Fruit fly (Drosophila melanogaster) whole organism, embryonic: ENCODE results near the gene Pph13.

Source experiments
- Ada2b ChIP-seq: fragments of 200-800 bp; sonication (Bioruptor generic); IDR thresholded peaks from 2 replicates; pipeline ENCODE4 v1.3.6; 2022; ENCODE audit warnings: missing biosample characterization, missing genetic modification characterization
- Bteb2 ChIP-seq: fragments of 200-800 bp; sonication (Bioruptor generic); optimal IDR thresholded peaks from 2 replicates; lab custom pipeline; 2016; ENCODE audit warnings: missing biosample characterization, missing genetic modification characterization
- CG10565 ChIP-seq: fragments of 200-800 bp; sonication (Bioruptor generic); optimal IDR thresholded peaks from 3 replicates; lab custom pipeline; 2016; ENCODE audit warnings: missing biosample characterization, mild to moderate bottlenecking, missing genetic modification characterization
- CG11456 ChIP-seq: fragments of 200-800 bp; sonication (Bioruptor generic); IDR thresholded peaks from 3 replicates; pipeline ENCODE4 v1.3.6; 2022; ENCODE audit warnings: missing biosample characterization, missing genetic modification characterization
- CG12942 ChIP-seq: fragments of 200-800 bp; sonication (Bioruptor generic); optimal IDR thresholded peaks from 3 replicates; lab custom pipeline; 2016; ENCODE audit warnings: missing biosample characterization, missing genetic modification characterization
- CG13296 ChIP-seq: fragments of 200-800 bp; sonication (Bioruptor generic); optimal IDR thresholded peaks from 3 replicates; lab custom pipeline; 2018; ENCODE audit warnings: missing biosample characterization, mild to moderate bottlenecking, missing genetic modification characterization
- CG15011 ChIP-seq: fragments of 200-800 bp; sonication (Bioruptor generic); optimal IDR thresholded peaks from 3 replicates; lab custom pipeline; 2018; ENCODE audit warnings: missing biosample characterization, mild to moderate bottlenecking, missing genetic modification characterization
- CG1647 ChIP-seq: fragments of 200-800 bp; sonication (Bioruptor generic); optimal IDR thresholded peaks from 3 replicates; lab custom pipeline; 2016; ENCODE audit warnings: missing biosample characterization, missing genetic modification characterization
- CG17385 ChIP-seq: fragments of 200-800 bp; sonication (Bioruptor generic); optimal IDR thresholded peaks from 3 replicates; lab custom pipeline; 2018; ENCODE audit warnings: missing biosample characterization, mild to moderate bottlenecking, missing genetic modification characterization
- CG18599 ChIP-seq: fragments of 200-800 bp; sonication (Bioruptor generic); optimal IDR thresholded peaks from 3 replicates; lab custom pipeline; 2017; ENCODE audit warnings: missing biosample characterization, missing genetic modification characterization, mild to moderate bottlenecking, moderate library complexity, missing genetic modification reagents
- CG2202 ChIP-seq: fragments of 200-800 bp; sonication (Bioruptor generic); optimal IDR thresholded peaks from 2 replicates; lab custom pipeline; 2018; ENCODE audit warnings: missing biosample characterization, mild to moderate bottlenecking, missing genetic modification characterization
- CG31388 ChIP-seq: fragments of 200-800 bp; sonication (Bioruptor generic); optimal IDR thresholded peaks from 2 replicates; lab custom pipeline; 2016; ENCODE audit warnings: missing biosample characterization, missing genetic modification characterization
- CG32532 ChIP-seq: fragments of 200-800 bp; sonication (Bioruptor generic); IDR thresholded peaks from 2 replicates; pipeline ENCODE4 v1.3.6; 2022; ENCODE audit warnings: missing biosample characterization, missing genetic modification characterization
- CG33557 ChIP-seq: fragments of 200-800 bp; sonication (Bioruptor generic); optimal IDR thresholded peaks from 2 replicates; lab custom pipeline; 2019; ENCODE audit warnings: missing biosample characterization, mild to moderate bottlenecking, missing genetic modification characterization, moderate library complexity
- CG5245 ChIP-seq: fragments of 200-800 bp; sonication (Bioruptor generic); optimal IDR thresholded peaks from 3 replicates; lab custom pipeline; 2016; ENCODE audit warnings: missing biosample characterization, missing genetic modification characterization
- CG6791 ChIP-seq: fragments of 200-800 bp; sonication (Bioruptor generic); IDR thresholded peaks from 3 replicates; pipeline ENCODE4 v1.3.6; 2022; ENCODE audit warnings: missing biosample characterization, missing genetic modification characterization; ENCODE audit not compliant: partially characterized antibody
- Fer3 ChIP-seq: fragments of 200-800 bp; sonication (Bioruptor generic); optimal IDR thresholded peaks from 2 replicates; lab custom pipeline; 2018; ENCODE audit warnings: missing biosample characterization, mild to moderate bottlenecking, missing genetic modification characterization, moderate library complexity
- Gsc ChIP-seq: fragments of 200-800 bp; sonication (Bioruptor generic); IDR thresholded peaks from 2 replicates; pipeline ENCODE4 v1.3.6; 2022; ENCODE audit warnings: missing biosample characterization, missing genetic modification characterization
- HLH54F ChIP-seq: fragments of 200-800 bp; sonication (Bioruptor generic); optimal IDR thresholded peaks from 3 replicates; lab custom pipeline; 2016; ENCODE audit warnings: missing biosample characterization, missing genetic modification characterization
- HLHmδ ChIP-seq: fragments of 200-800 bp; sonication (Bioruptor generic); optimal IDR thresholded peaks from 2 replicates; lab custom pipeline; 2018; ENCODE audit warnings: missing biosample characterization, mild to moderate bottlenecking, missing genetic modification characterization, moderate library complexity
- Hand ChIP-seq: fragments of 200-800 bp; sonication (Bioruptor generic); optimal IDR thresholded peaks from 2 replicates; lab custom pipeline; 2017; ENCODE audit warnings: mild to moderate bottlenecking, missing biosample characterization, missing genetic modification reagents, missing genetic modification characterization
- Med ChIP-seq: fragments of 200-800 bp; sonication (Bioruptor generic); peaks from one replicate; lab custom pipeline; 2016; ENCODE audit warnings: missing biosample characterization, missing genetic modification characterization, mild to moderate bottlenecking, inconsistent platforms, moderate library complexity
- Mrtf ChIP-seq: fragments of 200-800 bp; sonication (Bioruptor generic); IDR thresholded peaks from 3 replicates; pipeline ENCODE4 v1.3.6; 2022; ENCODE audit warnings: missing biosample characterization, missing genetic modification characterization
- Ptx1 ChIP-seq: fragments of 200-800 bp; sonication (Bioruptor generic); IDR thresholded peaks from 2 replicates; pipeline ENCODE4 v1.3.6; 2022; ENCODE audit warnings: missing biosample characterization, missing genetic modification characterization
- Ravus ChIP-seq: fragments of 200-800 bp; sonication (Bioruptor generic); IDR thresholded peaks from 2 replicates; pipeline ENCODE4 v1.3.6; 2022; ENCODE audit warnings: missing biosample characterization, missing genetic modification characterization
- Sin3A ChIP-seq: fragments of >200 bp; optimal IDR thresholded peaks from 2 replicates; lab custom pipeline; 2018
- Six4 ChIP-seq: fragments of 200-800 bp; sonication (Bioruptor generic); optimal IDR thresholded peaks from 2 replicates; lab custom pipeline; 2016; ENCODE audit warnings: missing biosample characterization, missing genetic modification characterization
- YL-1 ChIP-seq: fragments of 200-800 bp; sonication (Bioruptor generic); optimal IDR thresholded peaks from 3 replicates; lab custom pipeline; 2017; ENCODE audit warnings: missing biosample characterization, mild to moderate bottlenecking, missing genetic modification characterization
- amos ChIP-seq: fragments of 200-800 bp; sonication (Bioruptor generic); IDR thresholded peaks from 2 replicates; pipeline ENCODE4 v1.3.6; 2022; ENCODE audit warnings: missing biosample characterization, missing genetic modification characterization; ENCODE audit not compliant: partially characterized antibody
- bigmax ChIP-seq: fragments of 200-800 bp; sonication (Bioruptor generic); optimal IDR thresholded peaks from 2 replicates; lab custom pipeline; 2018; ENCODE audit warnings: missing biosample characterization, mild to moderate bottlenecking, missing genetic modification characterization
- br ChIP-seq: fragments of >200 bp; optimal IDR thresholded peaks from 2 replicates; lab custom pipeline; 2017
- bsh ChIP-seq, 2 experiments: fragments of 200-800 bp; sonication (Bioruptor generic); optimal IDR thresholded peaks; 2 replicates each; lab custom pipeline; 2017 to 2018; ENCODE audit warnings: mild to moderate bottlenecking in 2 of 2, missing biosample characterization in 2 of 2, missing genetic modification characterization in 2 of 2, moderate library complexity in 1 of 2
- cg ChIP-seq: fragments of 200-800 bp; sonication (Bioruptor generic); optimal IDR thresholded peaks from 3 replicates; lab custom pipeline; 2019; ENCODE audit warnings: missing biosample characterization, mild to moderate bottlenecking, missing genetic modification characterization, moderate library complexity
- chn ChIP-seq: fragments of 200-800 bp; sonication (Bioruptor generic); optimal IDR thresholded peaks from 2 replicates; lab custom pipeline; 2016; ENCODE audit warnings: missing biosample characterization, missing genetic modification characterization
- dimm ChIP-seq: fragments of 200-800 bp; sonication (Bioruptor generic); IDR thresholded peaks from 2 replicates; pipeline ENCODE4 v1.3.6; 2022; ENCODE audit warnings: missing biosample characterization, missing genetic modification characterization
- dpn ChIP-seq, 2 experiments: fragments of 200-800 bp; sonication (Bioruptor generic); optimal IDR thresholded peaks; 3 replicates each; lab custom pipeline; 2016; ENCODE audit warnings: missing biosample characterization in 2 of 2, missing genetic modification characterization in 2 of 2
- ems ChIP-seq: fragments of 200-800 bp; sonication (Bioruptor generic); optimal IDR thresholded peaks from 3 replicates; lab custom pipeline; 2016; ENCODE audit warnings: missing biosample characterization, missing genetic modification characterization
- ftz-f1 ChIP-seq: fragments of 200-800 bp; sonication (Bioruptor generic); optimal IDR thresholded peaks from 2 replicates; lab custom pipeline; 2016; ENCODE audit warnings: missing biosample characterization, missing genetic modification characterization
- gce ChIP-seq: fragments of 200-800 bp; sonication (Bioruptor generic); IDR thresholded peaks from 3 replicates; pipeline ENCODE4 v1.3.6; 2022; ENCODE audit warnings: missing biosample characterization, missing genetic modification characterization
- gem ChIP-seq: fragments of 200-800 bp; sonication (Bioruptor generic); optimal IDR thresholded peaks from 2 replicates; lab custom pipeline; 2019; ENCODE audit warnings: missing biosample characterization, mild to moderate bottlenecking, missing genetic modification characterization, moderate library complexity
- grau ChIP-seq: fragments of 200-800 bp; optimal IDR thresholded peaks from 3 replicates; lab custom pipeline; 2019; ENCODE audit warnings: missing biosample characterization, mild to moderate bottlenecking, missing genetic modification characterization, moderate library complexity
- h ChIP-seq: fragments of >200 bp; optimal IDR thresholded peaks from 2 replicates; lab custom pipeline; 2017
- insv ChIP-seq, 2 experiments: fragments of 200-800 bp; sonication (Bioruptor generic); optimal IDR thresholded peaks; 3 replicates each; lab custom pipeline; 2016 to 2018; ENCODE audit warnings: missing biosample characterization in 2 of 2, missing genetic modification characterization in 2 of 2
- jigr1 ChIP-seq: fragments of 200-800 bp; sonication (Bioruptor generic); IDR thresholded peaks from 3 replicates; pipeline ENCODE4 v1.3.6; 2022; ENCODE audit warnings: missing biosample characterization, missing genetic modification characterization
- klu ChIP-seq: fragments of 200-800 bp; sonication (Bioruptor generic); IDR thresholded peaks from 2 replicates; pipeline ENCODE4 v1.3.6; 2022; ENCODE audit warnings: missing biosample characterization, missing genetic modification characterization
- lola ChIP-seq, 3 experiments: fragments of >200 bp in 2 of 3; fragments of 200-800 bp in 1 of 3; sonication (Bioruptor generic) in 1 of 3; optimal IDR thresholded peaks; 2 replicates each; lab custom pipeline; 2017 to 2019; ENCODE audit warnings: missing biosample characterization in 3 of 3, missing genetic modification characterization in 3 of 3, mild to moderate bottlenecking in 1 of 3, moderate library complexity in 1 of 3
- oc ChIP-seq: fragments of 200-800 bp; sonication (Bioruptor generic); optimal IDR thresholded peaks from 2 replicates; lab custom pipeline; 2018; ENCODE audit warnings: missing biosample characterization, mild to moderate bottlenecking, missing genetic modification characterization, moderate library complexity
- phol ChIP-seq: fragments of 200-800 bp; sonication (Bioruptor generic); optimal IDR thresholded peaks from 3 replicates; lab custom pipeline; 2018; ENCODE audit warnings: missing biosample characterization, mild to moderate bottlenecking, missing genetic modification characterization, moderate library complexity
- salm ChIP-seq: fragments of 200-800 bp; sonication (Bioruptor generic); optimal IDR thresholded peaks from 2 replicates; lab custom pipeline; 2018; ENCODE audit warnings: missing biosample characterization, mild to moderate bottlenecking, missing genetic modification characterization
- seq ChIP-seq: fragments of 200-800 bp; sonication (Bioruptor generic); IDR thresholded peaks from 2 replicates; pipeline ENCODE4 v1.3.6; 2022; ENCODE audit warnings: missing biosample characterization, missing genetic modification characterization
- ssp ChIP-seq: fragments of 200-800 bp; sonication (Bioruptor generic); IDR thresholded peaks from 2 replicates; pipeline ENCODE4 v1.3.6; 2022; ENCODE audit warnings: missing biosample characterization, missing genetic modification characterization
- trh ChIP-seq: fragments of 200-800 bp; sonication (Bioruptor generic); optimal IDR thresholded peaks from 2 replicates; lab custom pipeline; 2016; ENCODE audit warnings: missing biosample characterization, missing genetic modification characterization

Pph13 gene

DNA sequence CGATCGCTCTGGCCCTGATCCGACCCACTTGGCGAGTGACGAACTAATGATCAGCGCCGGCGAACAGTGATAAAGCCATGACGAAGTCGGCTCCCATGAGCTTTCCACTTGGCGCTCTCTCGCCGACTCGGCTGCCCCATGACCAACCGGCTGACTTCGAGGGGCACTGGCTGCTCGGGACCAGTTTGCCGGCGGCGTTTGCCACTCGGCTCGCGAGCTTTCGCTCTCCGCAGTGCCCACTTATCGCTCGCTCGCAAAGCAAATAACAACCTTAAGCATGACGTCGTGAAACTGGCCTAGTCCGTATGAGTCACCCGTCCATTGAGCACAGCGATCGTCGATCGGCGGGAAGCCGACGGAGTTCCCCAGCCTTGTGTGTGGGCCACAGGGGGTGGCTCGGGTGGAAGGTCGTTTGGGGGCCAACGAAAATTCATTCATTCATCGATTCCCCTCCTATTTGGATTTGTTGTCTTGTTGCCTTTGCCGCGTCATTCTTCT, 24.8 kb upstream of the Pph13 start, which contains the start of gene Ets21C (continued):
- no peak for TF ChIP-seq CG10565 (GFP tag; lab: Kevin White, UChicago)
- peak; percentile 5 for TF ChIP-seq grau (tag; lab: Kevin White, UChicago)
- no peak for TF ChIP-seq ems (GFP tag; lab: Kevin White, UChicago)
- TF ChIP-seq CG1647 (GFP tag; lab: Kevin White, UChicago) = no peak
- no peak for TF ChIP-seq lola (GFP tag; optimal IDR thresholded peaks at IDR 0.05; lab: Kevin White, UChicago)
- no peak for TF ChIP-seq klu (GFP tag; lab: Robert Waterston, UW)
- TF ChIP-seq CG13296 (GFP tag; lab: Kevin White, UChicago) = peak; percentile 23
- no peak for TF ChIP-seq insv (GFP tag; optimal IDR thresholded peaks at IDR 0.05; lab: Kevin White, UChicago)
- TF ChIP-seq trh (GFP tag; lab: Kevin White, UChicago) = no peak
- no peak for TF ChIP-seq cg
- TF ChIP-seq amos (GFP tag; lab: Robert Waterston, UW) = no peak
- no peak for TF ChIP-seq CG2202 (tag; lab: Kevin White, UChicago)
- no peak for TF ChIP-seq phol (tag; lab: Kevin White, UChicago)
- peak in 1 of 2 experiments; percentile 27 for TF ChIP-seq bsh (GFP tag; optimal IDR thresholded peaks at IDR 0.05; lab: Kevin White, UChicago)
- no peak for TF ChIP-seq gem (tag; lab: Kevin White, UChicago)
- no peak for TF ChIP-seq Sin3A (lab: Kevin White, UChicago)
- TF ChIP-seq Gsc = no peak
- TF ChIP-seq HLH54F = no peak
- no peak for TF ChIP-seq Bteb2 (GFP tag; lab: Kevin White, UChicago)
- TF ChIP-seq CG5245 (GFP tag; lab: Kevin White, UChicago) = no peak
- TF ChIP-seq CG33557 (GFP tag; lab: Kevin White, UChicago) = no peak
- TF ChIP-seq Ravus (GFP tag; lab: Robert Waterston, UW) = no peak
- TF ChIP-seq CG32532 = peak; percentile 59; the same call in 1 of the 2 replicates
- TF ChIP-seq ftz-f1 (GFP tag; lab: Kevin White, UChicago) = peak; percentile 99
- TF ChIP-seq Mrtf (GFP tag; lab: Robert Waterston, UW) = no peak
- TF ChIP-seq CG11456 (GFP tag; lab: Robert Waterston, UW) = no peak
- no peak for TF ChIP-seq YL-1 (GFP tag; lab: Kevin White, UChicago)
- TF ChIP-seq CG6791 = no peak
- peak; percentile 34 for TF ChIP-seq CG18599 (GFP tag; lab: Kevin White, UChicago)
- peak; percentile 90 for TF ChIP-seq Med (GFP tag; lab: Kevin White, UChicago)
- TF ChIP-seq chn (GFP tag; lab: Kevin White, UChicago) = peak; percentile 34
- no peak for TF ChIP-seq CG15011
- TF ChIP-seq br (lab: Kevin White, UChicago) = no peak
- TF ChIP-seq Fer3 (tag; lab: Kevin White, UChicago) = no peak
- TF ChIP-seq Hand (GFP tag; lab: Kevin White, UChicago) = no peak
- no peak for TF ChIP-seq gce (GFP tag; lab: Robert Waterston, UW)
- no peak for TF ChIP-seq dpn (GFP tag; optimal IDR thresholded peaks at IDR 0.05; lab: Kevin White, UChicago)
- TF ChIP-seq h = no peak
- TF ChIP-seq dimm (GFP tag; lab: Robert Waterston, UW) = no peak
- TF ChIP-seq Six4 = no peak
- no peak for TF ChIP-seq salm (tag; lab: Kevin White, UChicago)
- peak; percentile 22 for TF ChIP-seq oc (tag; lab: Kevin White, UChicago)
- TF ChIP-seq Ada2b (GFP tag; lab: Robert Waterston, UW) = peak; percentile 22; the same call in 1 of the 2 replicates
- no peak for TF ChIP-seq seq (GFP tag; lab: Robert Waterston, UW)
- peak; percentile 7 for TF ChIP-seq CG17385 (GFP tag; lab: Kevin White, UChicago)
- no peak for TF ChIP-seq bigmax
- 0 out of 2 replicates have a peak, but pooled peaks have one; percentile 13 for TF ChIP-seq Ptx1 (GFP tag; lab: Robert Waterston, UW)
- no peak for TF ChIP-seq jigr1
- no peak for TF ChIP-seq CG12942 (GFP tag; lab: Kevin White, UChicago)
- TF ChIP-seq ssp (GFP tag; lab: Robert Waterston, UW) = no peak
- no peak for TF ChIP-seq HLHmδ (GFP tag; lab: Kevin White, UChicago)
- no peak for TF ChIP-seq CG31388 (GFP tag; lab: Kevin White, UChicago)
